Worm (Caenorhabditis elegans) whole organism, young adult: ENCODE data around the gene utp-20.

Experiments
- C17E4.6 ChIP-seq: fragments of 200-800 bp; sonication (Bioruptor generic); IDR thresholded peaks from 2 replicates; pipeline ENCODE4 v1.3.6; 2022; ENCODE audit warnings: missing genetic modification reagents, missing genetic modification characterization, missing compliant biosample characterization
- K11D2.4 ChIP-seq: fragments of 200-800 bp; sonication (Bioruptor generic); IDR thresholded peaks from 2 replicates; pipeline ENCODE4 v1.3.6; 2022; ENCODE audit warnings: missing genetic modification reagents, missing genetic modification characterization, missing compliant biosample characterization
- ets-4 ChIP-seq: fragments of 200-800 bp; sonication (Bioruptor generic); optimal IDR thresholded peaks from 2 replicates; lab custom pipeline; 2018; ENCODE audit warnings: mild to moderate bottlenecking, missing genetic modification characterization, missing compliant biosample characterization
- let-607 ChIP-seq, 2 experiments: fragments of 200-800 bp in 1 of 2; sonication (Bioruptor generic) in 1 of 2; sonication (generic microtip) in 1 of 2; optimal IDR thresholded peaks; 2 replicates each; lab custom pipeline; 2016 to 2018; ENCODE audit warnings: mild to moderate bottlenecking in 2 of 2, missing compliant biosample characterization in 2 of 2, missing genetic modification characterization in 2 of 2, moderate library complexity in 2 of 2, missing genotype in 1 of 2
- madf-3 ChIP-seq: fragments of 200-800 bp; sonication (Bioruptor generic); IDR thresholded peaks from 2 replicates; pipeline ENCODE4 v1.3.6; 2022; ENCODE audit warnings: missing genetic modification reagents, missing genetic modification characterization, missing compliant biosample characterization
- rpc-1 ChIP-seq, 2 experiments: fragments of 150-350 bp in 1 of 2; sonication (generic microtip) in 1 of 2; optimal IDR thresholded peaks; 2 replicates each; lab custom pipeline; 2014 to 2018; ENCODE audit warnings: missing biosample characterization in 1 of 2, missing genetic modification characterization in 1 of 2, missing genetic modification reagents in 1 of 2, missing genotype in 1 of 2
- ztf-28 ChIP-seq: fragments of 200-800 bp; sonication (Bioruptor generic); IDR thresholded peaks from 2 replicates; pipeline ENCODE4 v1.3.6; 2022; ENCODE audit warnings: missing genetic modification reagents, missing genetic modification characterization, missing compliant biosample characterization
- ztf-3 ChIP-seq: fragments of 200-800 bp; sonication (Bioruptor generic); optimal IDR thresholded peaks from 2 replicates; lab custom pipeline; 2018; ENCODE audit warnings: mild to moderate bottlenecking, missing genetic modification characterization, missing compliant biosample characterization

- no peak for TF ChIP-seq ets-4 (GFP tag; lab: Kevin White, UChicago)
- no peak for TF ChIP-seq K11D2.4
- no peak for TF ChIP-seq ztf-3 (GFP tag; lab: Kevin White, UChicago)
- no peak for TF ChIP-seq ztf-28 (GFP tag; lab: Robert Waterston, UW)
- no peak for TF ChIP-seq C17E4.6 (GFP tag; lab: Robert Waterston, UW)
- TF ChIP-seq let-607 (tag; optimal IDR thresholded peaks at IDR 0.05; lab: Kevin White, UChicago): no peak
- TF ChIP-seq madf-3 (GFP tag; lab: Robert Waterston, UW): no peak
- TF ChIP-seq rpc-1 (optimal IDR thresholded peaks at IDR 0.05; lab: Kevin White, UChicago): no peak
- no peak for TF ChIP-seq rpc-1 (tag; optimal IDR thresholded peaks at IDR 0.05; lab: Kevin White, UChicago)
Measured at ce11 chrII:6598050-6598449, 61.9 kb downstream of the utp-20 start, which contains the start of gene dnj-8.
